Worm (Caenorhabditis elegans) whole organism, L4 larva: ENCODE results near the gene phy-2.

Source experiments
- F37D6.2 ChIP-seq: sonication (generic microtip); optimal IDR thresholded peaks from 2 replicates; lab custom pipeline; 2016; ENCODE audit warnings: mild to moderate bottlenecking, missing genetic modification characterization, missing compliant biosample characterization
- dve-1 ChIP-seq: sonication (generic microtip); optimal IDR thresholded peaks from 2 replicates; lab custom pipeline; 2017; ENCODE audit warnings: antibody characterized with exemption, mild to moderate bottlenecking, missing genetic modification characterization, missing compliant biosample characterization; ENCODE audit not compliant: insufficient read depth
- fos-1 ChIP-seq: fragments of 150-350 bp; optimal IDR thresholded peaks from 2 replicates; lab custom pipeline; 2014; ENCODE audit warnings: missing biosample characterization, missing genetic modification characterization
- lin-15B ChIP-seq: fragments of 150-350 bp; sonication (generic microtip); optimal IDR thresholded peaks from 3 replicates; lab custom pipeline; 2014; ENCODE audit warnings: missing biosample characterization, missing genetic modification characterization
- lin-29 ChIP-seq: fragments of 200-800 bp; sonication (Bioruptor generic); IDR thresholded peaks from 2 replicates; pipeline ENCODE4 v1.3.6; 2022; ENCODE audit warnings: missing genetic modification reagents, missing genetic modification characterization, missing compliant biosample characterization
- mdl-1 ChIP-seq, 2 experiments: fragments of 150-350 bp in 1 of 2; sonication (generic microtip) in 1 of 2; optimal IDR thresholded peaks; 2 replicates each; lab custom pipeline; 2014 to 2017; ENCODE audit warnings: missing biosample characterization in 2 of 2, missing genetic modification characterization in 2 of 2
- nhr-6 ChIP-seq: fragments of 150-350 bp; optimal IDR thresholded peaks from 2 replicates; lab custom pipeline; 2014; ENCODE audit warnings: missing biosample characterization, missing genetic modification characterization
- snpc-4 ChIP-seq: fragments of 150-350 bp; optimal IDR thresholded peaks from 2 replicates; lab custom pipeline; 2014; ENCODE audit warnings: missing biosample characterization, missing genetic modification characterization
- unc-130 ChIP-seq: sonication (generic microtip); optimal IDR thresholded peaks from 2 replicates; lab custom pipeline; 2016; ENCODE audit warnings: missing genetic modification reagents, missing genetic modification characterization, missing compliant biosample characterization
- unc-62 ChIP-seq, 3 experiments: fragments of 150-350 bp in 1 of 3; sonication (generic microtip); optimal IDR thresholded peaks in 2 of 3; peaks in 1 of 3; 1 replicate in 1 of 3; 2 replicates in 2 of 3; lab custom pipeline; 2014 to 2017; ENCODE audit warnings: missing biosample characterization in 3 of 3, missing genetic modification characterization in 3 of 3, missing genetic modification reagents in 3 of 3, missing genotype in 1 of 3
- vab-7 ChIP-seq: fragments of 200-800 bp; sonication (Bioruptor generic); IDR thresholded peaks from 2 replicates; pipeline ENCODE4 v1.3.6; 2022; ENCODE audit warnings: missing genetic modification reagents, missing genetic modification characterization, missing compliant biosample characterization
- ztf-11 ChIP-seq: fragments of 150-350 bp; optimal IDR thresholded peaks from 2 replicates; lab custom pipeline; 2014; ENCODE audit warnings: missing biosample characterization, missing genetic modification characterization

DNA sequence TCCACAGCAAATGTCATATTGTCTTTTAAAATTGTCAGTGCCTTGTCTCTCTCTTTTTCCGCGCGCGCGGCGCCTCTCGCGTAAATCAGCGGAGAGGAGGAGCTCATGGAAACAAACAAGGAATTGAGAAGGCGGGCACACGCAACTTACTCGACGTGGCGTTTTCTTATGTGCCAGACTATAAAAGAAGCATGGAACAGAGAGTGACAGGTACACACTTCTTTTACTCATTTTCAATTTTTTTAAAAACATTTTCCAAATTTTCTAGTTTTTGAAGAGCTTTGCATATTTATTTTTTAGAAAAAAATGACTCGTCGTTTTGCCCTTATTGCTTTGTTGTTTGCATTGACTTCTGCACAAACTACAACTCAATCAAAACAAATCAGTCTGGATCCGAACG, 47.8 kb downstream of the phy-2 start, which contains the start of gene F20B10.3:
- TF ChIP-seq unc-62 (GFP tag; optimal IDR thresholded peaks at IDR 0.05 in 1 of 2; lab: Kevin White, UChicago) (no peak), unc-62 (tag; optimal IDR thresholded peaks at IDR 0.05; lab: Kevin White, UChicago) (no peak), vab-7 (GFP tag; lab: Robert Waterston, UW) (no peak), mdl-1 (tag; optimal IDR thresholded peaks at IDR 0.05; lab: Kevin White, UChicago) (no peak), snpc-4 (no peak), nhr-6 (tag; lab: Kevin White, UChicago) (no peak), lin-15B (no peak), unc-130 (GFP tag; lab: Kevin White, UChicago) (no peak), lin-29 (no peak), ztf-11 (no peak), dve-1 (tag; lab: Kevin White, UChicago) (no peak), F37D6.2 (tag; lab: Kevin White, UChicago) (no peak), fos-1 (no peak)
